Fruit fly (Drosophila melanogaster) whole organism, wandering third instar larva: ENCODE data around the gene CG42869.

Source experiments
- Abd-B ChIP-seq: fragments of >200 bp; optimal IDR thresholded peaks from 2 replicates; lab custom pipeline; 2017; ENCODE audit warnings: missing biosample characterization, missing genetic modification characterization
- CG32264 ChIP-seq: fragments of 200-800 bp; sonication (Bioruptor generic); optimal IDR thresholded peaks from 2 replicates; lab custom pipeline; 2016; ENCODE audit warnings: missing biosample characterization, missing genetic modification characterization
- CrebA ChIP-seq: fragments of 200-800 bp; sonication (Bioruptor generic); optimal IDR thresholded peaks from 2 replicates; lab custom pipeline; 2016; ENCODE audit warnings: missing biosample characterization, mild to moderate bottlenecking, missing genetic modification characterization, borderline replicate concordance
- GATAd ChIP-seq: sonication (Bioruptor generic); optimal IDR thresholded peaks from 2 replicates; lab custom pipeline; 2016; ENCODE audit warnings: missing biosample characterization, missing genetic modification characterization
- HLH106 ChIP-seq: fragments of 200-800 bp; optimal IDR thresholded peaks from 3 replicates; lab custom pipeline; 2019; ENCODE audit warnings: missing biosample characterization, mild to moderate bottlenecking, missing genetic modification characterization, moderate library complexity
- Hnf4 ChIP-seq: fragments of 200-800 bp; sonication (Bioruptor generic); optimal IDR thresholded peaks from 2 replicates; lab custom pipeline; 2016; ENCODE audit warnings: missing biosample characterization, mild to moderate bottlenecking, missing genetic modification characterization
- Hr78 ChIP-seq: fragments of >200 bp; optimal IDR thresholded peaks from 2 replicates; lab custom pipeline; 2017; ENCODE audit warnings: missing biosample characterization, missing genetic modification characterization
- Hr83 ChIP-seq: fragments of 200-300 bp; sonication (Bioruptor generic); optimal IDR thresholded peaks from 2 replicates; lab custom pipeline; 2016; ENCODE audit warnings: missing biosample characterization, mild to moderate bottlenecking, missing genetic modification characterization, moderate library complexity; ENCODE audit not compliant: poor library complexity, severe bottlenecking
- Jra ChIP-seq: sonication (Bioruptor generic); optimal IDR thresholded peaks from 2 replicates; lab custom pipeline; 2016; ENCODE audit warnings: missing biosample characterization, missing genetic modification characterization
- Mio ChIP-seq: sonication (Bioruptor generic); optimal IDR thresholded peaks from 2 replicates; lab custom pipeline; 2016; ENCODE audit warnings: missing biosample characterization, missing genetic modification characterization
- Myc ChIP-seq: fragments of >200 bp; optimal IDR thresholded peaks from 2 replicates; lab custom pipeline; 2017
- N ChIP-seq: fragments of >200 bp; optimal IDR thresholded peaks from 2 replicates; lab custom pipeline; 2018; ENCODE audit warnings: missing biosample characterization, missing external identifiers, missing genetic modification characterization
- OdsH ChIP-seq: fragments of 200-800 bp; sonication (Bioruptor generic); optimal IDR thresholded peaks from 2 replicates; lab custom pipeline; 2016; ENCODE audit warnings: missing biosample characterization, mild to moderate bottlenecking, missing genetic modification characterization
- Rel ChIP-seq, 2 experiments: fragments of 200-800 bp; sonication (Bioruptor generic) in 1 of 2; optimal IDR thresholded peaks; 2 replicates in 1 of 2; 3 replicates in 1 of 2; lab custom pipeline; 2016 to 2019; ENCODE audit warnings: mild to moderate bottlenecking in 2 of 2, missing biosample characterization in 2 of 2, missing genetic modification characterization in 2 of 2, moderate library complexity in 1 of 2
- Sp1 ChIP-seq: fragments of 200-800 bp; sonication (Bioruptor generic); optimal IDR thresholded peaks from 3 replicates; lab custom pipeline; 2019; ENCODE audit warnings: missing biosample characterization, mild to moderate bottlenecking, missing genetic modification characterization, moderate library complexity
- Vsx2 ChIP-seq: fragments of 200-300, 225-300 bp; sonication (Bioruptor generic); optimal IDR thresholded peaks from 2 replicates; lab custom pipeline; 2018; ENCODE audit warnings: missing biosample characterization, missing genetic modification characterization; ENCODE audit not compliant: partially characterized antibody
- br ChIP-seq: fragments of 200-800 bp; sonication (Bioruptor generic); optimal IDR thresholded peaks from 2 replicates; lab custom pipeline; 2016; ENCODE audit warnings: missing biosample characterization, missing genetic modification characterization
- brk ChIP-seq: fragments of 200-800 bp; sonication (Bioruptor generic); optimal IDR thresholded peaks from 2 replicates; lab custom pipeline; 2016; ENCODE audit warnings: missing biosample characterization, mild to moderate bottlenecking, missing genetic modification characterization
- dmrt93B ChIP-seq: fragments of 200-800 bp; sonication (Bioruptor generic); optimal IDR thresholded peaks from 2 replicates; lab custom pipeline; 2018; ENCODE audit warnings: missing biosample characterization, mild to moderate bottlenecking, missing genetic modification characterization
- dsf ChIP-seq: sonication (Bioruptor generic); optimal IDR thresholded peaks from 2 replicates; lab custom pipeline; 2016; ENCODE audit warnings: missing biosample characterization, missing genetic modification characterization, borderline replicate concordance
- ey ChIP-seq: fragments of 200-800 bp; sonication (Bioruptor generic); optimal IDR thresholded peaks from 2 replicates; lab custom pipeline; 2016; ENCODE audit warnings: missing biosample characterization, missing genetic modification characterization
- foxo ChIP-seq, 2 experiments: fragments of 200-800 bp; sonication (Bioruptor generic); optimal IDR thresholded peaks; 2 replicates in 1 of 2; 3 replicates in 1 of 2; lab custom pipeline; 2016 to 2017; ENCODE audit warnings: missing biosample characterization in 2 of 2, missing genetic modification characterization in 2 of 2
- fru ChIP-seq: fragments of 200-800 bp; sonication (Bioruptor generic); optimal IDR thresholded peaks from 3 replicates; lab custom pipeline; 2016; ENCODE audit warnings: missing biosample characterization, mild to moderate bottlenecking, missing genetic modification characterization
- h ChIP-seq: fragments of 200-800 bp; sonication (Bioruptor generic); optimal IDR thresholded peaks from 3 replicates; lab custom pipeline; 2016; ENCODE audit warnings: missing biosample characterization, mild to moderate bottlenecking, missing genetic modification characterization
- jim ChIP-seq: fragments of 175-275, 200-325 bp; sonication (Bioruptor generic); optimal IDR thresholded peaks from 2 replicates; lab custom pipeline; 2016; ENCODE audit warnings: missing biosample characterization, mild to moderate bottlenecking, missing genetic modification characterization
- lola ChIP-seq: fragments of >200 bp; optimal IDR thresholded peaks from 2 replicates; lab custom pipeline; 2017; ENCODE audit warnings: missing biosample characterization, missing genetic modification characterization
- pan ChIP-seq: fragments of >200 bp; optimal IDR thresholded peaks from 2 replicates; lab custom pipeline; 2017
- psq ChIP-seq: fragments of 200-800 bp; sonication (Bioruptor generic); optimal IDR thresholded peaks from 3 replicates; lab custom pipeline; 2017; ENCODE audit warnings: missing biosample characterization, mild to moderate bottlenecking, missing genetic modification characterization, moderate library complexity
- rgr ChIP-seq: fragments of 200-800 bp; sonication (Bioruptor generic); optimal IDR thresholded peaks from 3 replicates; lab custom pipeline; 2016; ENCODE audit warnings: missing biosample characterization, mild to moderate bottlenecking, missing genetic modification characterization
- sage ChIP-seq: fragments of 200-800 bp; sonication (Bioruptor generic); optimal IDR thresholded peaks from 2 replicates; lab custom pipeline; 2016; ENCODE audit warnings: missing biosample characterization, mild to moderate bottlenecking, missing genetic modification characterization
- sv ChIP-seq: fragments of 200-800 bp; sonication (Bioruptor generic); optimal IDR thresholded peaks from 3 replicates; lab custom pipeline; 2016; ENCODE audit warnings: missing biosample characterization, missing genetic modification characterization
- usp ChIP-seq: fragments of >200 bp; optimal IDR thresholded peaks from 2 replicates; lab custom pipeline; 2017; ENCODE audit warnings: missing biosample characterization, missing genetic modification characterization
- woc ChIP-seq: sonication (Bioruptor generic); optimal IDR thresholded peaks from 2 replicates; lab custom pipeline; 2016; ENCODE audit warnings: missing biosample characterization, mild to moderate bottlenecking, missing genetic modification characterization

Gene CG42869

dm6 chr3R:21691114-21691513 lies 45.5 kb downstream of the CG42869 start:
- TF ChIP-seq jim (GFP tag; lab: Kevin White, UChicago) (no peak), Vsx2 (GFP tag; lab: Kevin White, UChicago) (no peak), fru (GFP tag; lab: Kevin White, UChicago) (no peak), pan (lab: Kevin White, UChicago) (no peak), Hr83 (GFP tag; lab: Kevin White, UChicago) (no peak), GATAd (GFP tag; lab: Kevin White, UChicago) (no peak), dmrt93B (GFP tag; lab: Kevin White, UChicago) (no peak), usp (GFP tag; lab: Kevin White, UChicago) (no peak), Mio (GFP tag; lab: Kevin White, UChicago) (no peak), Rel (GFP tag; optimal IDR thresholded peaks at IDR 0.05; lab: Kevin White, UChicago) (no peak), Rel (tag; optimal IDR thresholded peaks at IDR 0.05; lab: Kevin White, UChicago) (no peak), Abd-B (GFP tag; lab: Kevin White, UChicago) (no peak), Jra (GFP tag; lab: Kevin White, UChicago) (no peak), lola (GFP tag; lab: Kevin White, UChicago) (no peak), foxo (GFP tag; optimal IDR thresholded peaks at IDR 0.05; lab: Kevin White, UChicago) (no peak), rgr (GFP tag; lab: Kevin White, UChicago) (no peak), brk (GFP tag; lab: Kevin White, UChicago) (no peak), N (GFP tag; lab: Kevin White, UChicago) (no peak), woc (no peak), sv (no peak)

DNA sequence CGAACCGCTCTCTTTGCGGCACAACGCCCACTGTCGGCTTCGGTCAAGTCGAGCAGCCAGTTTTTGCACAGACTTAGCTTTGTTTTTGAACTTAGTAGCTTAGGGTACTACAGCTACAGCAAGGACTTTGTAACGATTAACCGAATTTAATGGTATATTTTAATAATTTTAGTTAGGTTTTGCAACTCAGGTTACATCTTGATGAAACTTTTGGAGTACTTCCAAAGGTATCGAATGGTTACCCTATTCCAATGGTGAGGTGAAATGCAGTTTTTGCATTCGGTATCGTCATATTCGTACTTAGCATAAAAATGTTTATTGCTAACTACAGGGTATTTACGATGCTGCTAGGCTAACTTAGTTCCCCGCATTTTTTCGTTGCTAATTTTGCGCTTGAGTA lies 48.1 kb downstream of the CG42869 start:
- no peak for TF ChIP-seq CG32264 (GFP tag; lab: Kevin White, UChicago)
- TF ChIP-seq woc = no peak
- no peak for TF ChIP-seq fru (GFP tag; lab: Kevin White, UChicago)
- no peak for TF ChIP-seq Hnf4 (GFP tag; lab: Kevin White, UChicago)
- TF ChIP-seq foxo (GFP tag; optimal IDR thresholded peaks at IDR 0.05; lab: Kevin White, UChicago) = no peak
- no peak for TF ChIP-seq brk (GFP tag; lab: Kevin White, UChicago)
- no peak for TF ChIP-seq HLH106 (tag; lab: Kevin White, UChicago)
- TF ChIP-seq usp (GFP tag; lab: Kevin White, UChicago) = no peak
- TF ChIP-seq dsf (GFP tag; lab: Kevin White, UChicago) = no peak
- no peak for TF ChIP-seq sv
- no peak for TF ChIP-seq OdsH (GFP tag; lab: Kevin White, UChicago)
- TF ChIP-seq rgr (GFP tag; lab: Kevin White, UChicago) = no peak
- TF ChIP-seq CrebA (GFP tag; lab: Kevin White, UChicago) = no peak
- TF ChIP-seq Hr78 (GFP tag; lab: Kevin White, UChicago) = no peak
- TF ChIP-seq br (GFP tag; lab: Kevin White, UChicago) = no peak
- no peak for TF ChIP-seq sage (GFP tag; lab: Kevin White, UChicago)
- TF ChIP-seq Rel (GFP tag; optimal IDR thresholded peaks at IDR 0.05; lab: Kevin White, UChicago) = no peak
- TF ChIP-seq Rel (tag; optimal IDR thresholded peaks at IDR 0.05; lab: Kevin White, UChicago) = no peak
- no peak for TF ChIP-seq Myc (lab: Kevin White, UChicago)
- no peak for TF ChIP-seq jim (GFP tag; lab: Kevin White, UChicago)
- TF ChIP-seq, all 38 proteins: peak for 0

DNA sequence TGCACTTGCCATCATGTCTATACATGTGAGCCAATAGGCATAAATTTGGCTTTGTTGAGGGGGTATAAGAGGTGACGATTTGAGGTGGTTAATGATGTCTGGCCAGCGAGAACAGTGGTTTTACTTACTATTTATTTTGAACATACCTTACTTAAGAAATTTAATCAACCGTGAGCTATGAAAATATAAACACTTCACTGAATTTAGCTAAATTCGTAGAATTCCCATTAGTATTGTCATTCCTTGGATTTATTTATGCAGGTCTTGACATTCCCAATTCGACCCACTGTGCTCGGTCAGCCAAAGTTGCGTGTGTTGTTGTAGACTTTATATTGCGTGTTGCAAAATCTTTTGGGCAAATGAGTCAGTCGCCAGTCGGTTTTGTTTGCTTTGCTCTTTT lies 48.7 kb downstream of the CG42869 start:
- TF ChIP-seq Sp1 (GFP tag; lab: Kevin White, UChicago) (no peak), pan (lab: Kevin White, UChicago) (no peak), dmrt93B (GFP tag; lab: Kevin White, UChicago) (no peak), psq (GFP tag; lab: Kevin White, UChicago) (peak; percentile 4), h (GFP tag; lab: Kevin White, UChicago) (peak; percentile 57), Hnf4 (GFP tag; lab: Kevin White, UChicago) (peak; percentile 24), CG32264 (GFP tag; lab: Kevin White, UChicago) (no peak), rgr (GFP tag; lab: Kevin White, UChicago) (peak; percentile 48), Abd-B (GFP tag; lab: Kevin White, UChicago) (no peak), foxo (GFP tag; optimal IDR thresholded peaks at IDR 0.05; lab: Kevin White, UChicago) (peak in 1 of 2 experiments; percentile 33), Mio (GFP tag; lab: Kevin White, UChicago) (no peak), dsf (GFP tag; lab: Kevin White, UChicago) (no peak), Rel (GFP tag; optimal IDR thresholded peaks at IDR 0.05; lab: Kevin White, UChicago) (no peak), Rel (tag; optimal IDR thresholded peaks at IDR 0.05; lab: Kevin White, UChicago) (no peak), woc (no peak), sage (GFP tag; lab: Kevin White, UChicago) (no peak), OdsH (GFP tag; lab: Kevin White, UChicago) (peak; percentile 30), Jra (GFP tag; lab: Kevin White, UChicago) (no peak), br (GFP tag; lab: Kevin White, UChicago) (peak; percentile 6), fru (GFP tag; lab: Kevin White, UChicago) (peak; percentile 31), lola (GFP tag; lab: Kevin White, UChicago) (no peak), ey (GFP tag; lab: Kevin White, UChicago) (peak; percentile 36)
